Worm (Caenorhabditis elegans) whole organism, late embryonic: Measurements from ENCODE around the gene bud-13.
"Not testable (repeated sequence)": the region's sequence is repeated elsewhere in the genome, so short reads cannot be mapped to it uniquely, and the experiment has no call there.

Experiments
- C08G9.2 ChIP-seq: sonication (generic microtip); optimal IDR thresholded peaks from 2 replicates; lab custom pipeline; 2016; ENCODE audit warnings: mild to moderate bottlenecking, missing genetic modification characterization, moderate library complexity, missing compliant biosample characterization
- K02D7.2 ChIP-seq: sonication (generic microtip); optimal IDR thresholded peaks from 2 replicates; lab custom pipeline; 2017; ENCODE audit warnings: mild to moderate bottlenecking, missing genetic modification characterization, missing compliant biosample characterization
- ahr-1 ChIP-seq: sonication (generic microtip); optimal IDR thresholded peaks from 2 replicates; lab custom pipeline; 2016; ENCODE audit warnings: missing genetic modification characterization, missing compliant biosample characterization
- ama-1 ChIP-seq: fragments of 150-350 bp; optimal IDR thresholded peaks from 2 replicates; lab custom pipeline; 2014
- ceh-14 ChIP-seq: sonication (generic microtip); optimal IDR thresholded peaks from 2 replicates; lab custom pipeline; 2016; ENCODE audit warnings: missing genotype, missing genetic modification characterization, missing compliant biosample characterization
- ceh-18 ChIP-seq: sonication (generic microtip); optimal IDR thresholded peaks from 2 replicates; lab custom pipeline; 2016; ENCODE audit warnings: missing genetic modification characterization, missing compliant biosample characterization
- ceh-19 ChIP-seq: fragments of 200-800 bp; sonication (Bioruptor generic); optimal IDR thresholded peaks from 2 replicates; lab custom pipeline; 2018; ENCODE audit warnings: mild to moderate bottlenecking, missing genetic modification characterization, missing compliant biosample characterization
- ceh-34 ChIP-seq: sonication (generic microtip); optimal IDR thresholded peaks from 2 replicates; lab custom pipeline; 2016; ENCODE audit warnings: mild to moderate bottlenecking, missing genetic modification characterization, missing compliant biosample characterization
- ceh-6 ChIP-seq: fragments of 200-800 bp; sonication (Bioruptor generic); optimal IDR thresholded peaks from 2 replicates; lab custom pipeline; 2018; ENCODE audit warnings: mild to moderate bottlenecking, missing genetic modification characterization, missing compliant biosample characterization
- dmd-4 ChIP-seq: sonication (generic microtip); optimal IDR thresholded peaks from 2 replicates; lab custom pipeline; 2016; ENCODE audit warnings: borderline replicate concordance, missing genetic modification characterization, missing compliant biosample characterization
- elt-2 ChIP-seq: sonication (generic microtip); optimal IDR thresholded peaks from 2 replicates; lab custom pipeline; 2016; ENCODE audit warnings: missing genetic modification reagents, missing genetic modification characterization, missing compliant biosample characterization
- fkh-6 ChIP-seq: sonication (generic microtip); optimal IDR thresholded peaks from 2 replicates; lab custom pipeline; 2016; ENCODE audit warnings: missing genetic modification characterization, missing compliant biosample characterization
- gmeb-2 ChIP-seq: sonication (generic microtip); optimal IDR thresholded peaks from 2 replicates; lab custom pipeline; 2016; ENCODE audit warnings: missing genetic modification characterization, inconsistent platforms, missing compliant biosample characterization
- hlh-13 ChIP-seq: fragments of 200-800 bp; sonication (Bioruptor generic); optimal IDR thresholded peaks from 2 replicates; lab custom pipeline; 2018; ENCODE audit warnings: mild to moderate bottlenecking, missing genetic modification characterization, missing compliant biosample characterization
- hlh-15 ChIP-seq: sonication (generic microtip); optimal IDR thresholded peaks from 2 replicates; lab custom pipeline; 2016; ENCODE audit warnings: missing genetic modification characterization, missing compliant biosample characterization
- hlh-30 ChIP-seq: sonication (generic microtip); optimal IDR thresholded peaks from 2 replicates; lab custom pipeline; 2017; ENCODE audit warnings: antibody characterized with exemption, missing genetic modification characterization, missing compliant biosample characterization; ENCODE audit not compliant: insufficient read depth
- hlh-8 ChIP-seq: sonication (generic microtip); optimal IDR thresholded peaks from 2 replicates; lab custom pipeline; 2016; ENCODE audit warnings: missing genotype, missing genetic modification characterization, missing compliant biosample characterization
- lin-11 ChIP-seq: fragments of 200-800 bp; sonication (Bioruptor generic); optimal IDR thresholded peaks from 2 replicates; lab custom pipeline; 2018; ENCODE audit warnings: mild to moderate bottlenecking, missing genetic modification characterization, missing compliant biosample characterization
- nhr-232 ChIP-seq: sonication (generic microtip); optimal IDR thresholded peaks from 2 replicates; lab custom pipeline; 2016; ENCODE audit warnings: missing genetic modification characterization, missing compliant biosample characterization
- npax-4 ChIP-seq: sonication (generic microtip); optimal IDR thresholded peaks from 2 replicates; lab custom pipeline; 2016; ENCODE audit warnings: missing genetic modification characterization, missing compliant biosample characterization
- pag-3 ChIP-seq: sonication (generic microtip); optimal IDR thresholded peaks from 2 replicates; lab custom pipeline; 2016; ENCODE audit warnings: missing compliant biosample characterization, missing genetic modification characterization, borderline replicate concordance
- pha-2 ChIP-seq: sonication (generic microtip); optimal IDR thresholded peaks from 2 replicates; lab custom pipeline; 2017; ENCODE audit warnings: mild to moderate bottlenecking, missing genetic modification characterization, missing compliant biosample characterization
- pha-4 ChIP-seq: fragments of 150-350 bp; optimal IDR thresholded peaks from 2 replicates; lab custom pipeline; 2018; ENCODE audit warnings: missing biosample characterization, missing genetic modification reagents, missing genetic modification characterization
- pqm-1 ChIP-seq: sonication (generic microtip); optimal IDR thresholded peaks from 2 replicates; lab custom pipeline; 2016; ENCODE audit warnings: missing genetic modification characterization, missing compliant biosample characterization
- pros-1 ChIP-seq: fragments of 150-350 bp; optimal IDR thresholded peaks from 2 replicates; lab custom pipeline; 2014; ENCODE audit warnings: missing biosample characterization, missing genetic modification reagents, missing genetic modification characterization
- ref-2 ChIP-seq: sonication (generic microtip); optimal IDR thresholded peaks from 2 replicates; lab custom pipeline; 2016; ENCODE audit warnings: missing genetic modification characterization, missing compliant biosample characterization
- rnt-1 ChIP-seq: sonication (generic microtip); optimal IDR thresholded peaks from 2 replicates; lab custom pipeline; 2016; ENCODE audit warnings: missing genetic modification characterization, missing compliant biosample characterization
- tbx-2 ChIP-seq: sonication (generic microtip); optimal IDR thresholded peaks from 2 replicates; lab custom pipeline; 2016; ENCODE audit warnings: missing genetic modification characterization, missing compliant biosample characterization
- ttx-3 ChIP-seq: sonication (generic microtip); optimal IDR thresholded peaks from 2 replicates; lab custom pipeline; 2016; ENCODE audit warnings: missing genetic modification reagents, missing genetic modification characterization, missing compliant biosample characterization
- unc-55 ChIP-seq: sonication (generic microtip); optimal IDR thresholded peaks from 2 replicates; lab custom pipeline; 2017; ENCODE audit warnings: missing biosample characterization, missing genetic modification reagents, missing genetic modification characterization
- ztf-16 ChIP-seq: sonication (generic microtip); optimal IDR thresholded peaks from 2 replicates; lab custom pipeline; 2017; ENCODE audit warnings: missing genetic modification characterization, missing compliant biosample characterization

The bud-13 gene

ce11 chrIII:8997821-8998220 is 30.3 kb upstream of the bud-13 start:
- TF ChIP-seq elt-2: peak; percentile 88
- TF ChIP-seq ceh-19 (GFP tag; lab: Kevin White, UChicago): no peak
- TF ChIP-seq, all 69 proteins: peak for 1

ce11 chrIII:8996686-8997085 is 29.2 kb upstream of the bud-13 start, which contains the start of gene skat-1:
Gene skat-1, minus strand, starts transcription at chrIII:8996786.
- no peak for TF ChIP-seq hlh-30 (tag; lab: Kevin White, UChicago)
- no peak for TF ChIP-seq tbx-2
- no peak for TF ChIP-seq pros-1 (tag; lab: Kevin White, UChicago)
- TF ChIP-seq npax-4: no peak
- TF ChIP-seq rnt-1: no peak
- no peak for TF ChIP-seq ttx-3 (tag; lab: Kevin White, UChicago)
- TF ChIP-seq lin-11 (tag; lab: Kevin White, UChicago): no peak
- TF ChIP-seq nhr-232 (tag; lab: Kevin White, UChicago): no peak

DNA sequence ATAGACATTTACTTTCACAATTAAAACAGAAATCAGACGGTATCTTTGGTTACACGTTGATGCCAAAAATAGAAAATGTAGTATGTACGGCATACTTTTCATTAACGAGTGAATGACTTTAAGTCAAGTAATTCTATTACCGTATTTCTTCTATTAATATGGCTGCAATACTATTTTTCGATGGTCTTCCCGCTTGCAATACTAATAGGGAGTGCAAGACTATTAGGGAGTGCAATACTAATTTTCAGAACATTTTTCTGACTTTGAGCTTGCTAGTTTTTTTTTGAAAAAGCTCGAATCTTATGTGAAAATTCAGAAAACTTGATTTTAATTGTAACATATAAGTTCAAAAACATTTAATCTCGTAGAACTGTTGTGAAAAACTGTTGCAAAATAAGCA is 22.2 kb upstream of the bud-13 start, which contains the start of gene R08D7.7:
Gene R08D7.7, plus strand, starts transcription at position 301 of the 400 bp plus-strand sequence.
- not testable (repeated sequence) for TF ChIP-seq ceh-18 (tag; lab: Kevin White, UChicago); ama-1 (lab: Kevin White, UChicago); pqm-1
- TF ChIP-seq, all 69 proteins: peak for 0; not testable (repeated sequence) for 69

- no peak for TF ChIP-seq pha-2 (tag; lab: Kevin White, UChicago)
- TF ChIP-seq npax-4: no peak
- TF ChIP-seq dmd-4 (tag; lab: Kevin White, UChicago): no peak
- TF ChIP-seq hlh-13 (GFP tag; lab: Kevin White, UChicago): no peak
- no peak for TF ChIP-seq unc-55 (GFP tag; lab: Kevin White, UChicago)
- no peak for TF ChIP-seq ahr-1
- no peak for TF ChIP-seq hlh-8
- no peak for TF ChIP-seq K02D7.2 (tag; lab: Kevin White, UChicago)
- TF ChIP-seq rnt-1: no peak
- no peak for TF ChIP-seq ref-2 (tag; lab: Kevin White, UChicago)
- no peak for TF ChIP-seq hlh-30 (tag; lab: Kevin White, UChicago)
Measured at ce11 chrIII:8988544-8988943, 21.0 kb upstream of the bud-13 start.

DNA sequence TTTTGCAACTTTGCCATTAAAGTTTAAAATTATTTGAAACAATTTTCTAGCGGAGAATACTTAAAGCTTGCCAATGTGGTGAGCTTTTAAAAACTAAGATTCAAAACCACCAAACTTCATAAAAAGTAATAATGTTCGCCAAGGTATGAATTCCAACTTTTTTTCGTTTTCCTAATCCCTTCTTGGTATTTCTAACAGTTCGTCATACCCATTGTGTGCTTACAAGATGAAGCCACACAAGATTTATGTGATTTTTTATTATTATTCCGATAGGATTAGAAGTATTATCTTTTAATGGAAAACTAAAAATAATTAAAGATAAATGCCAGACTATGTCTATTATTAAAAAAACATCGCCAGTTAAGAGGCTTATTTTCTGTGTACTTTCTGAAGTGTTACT is 20.5 kb upstream of the bud-13 start:
- TF ChIP-seq ttx-3 (tag; lab: Kevin White, UChicago) (no peak), dmd-4 (tag; lab: Kevin White, UChicago) (no peak), ref-2 (tag; lab: Kevin White, UChicago) (no peak), npax-4 (no peak), fkh-6 (tag; lab: Kevin White, UChicago) (no peak)

ce11 chrIII:8986872-8987271 is 19.3 kb upstream of the bud-13 start:
- TF ChIP-seq hlh-15 (tag; lab: Kevin White, UChicago): no peak
- TF ChIP-seq nhr-232 (tag; lab: Kevin White, UChicago): no peak
- no peak for TF ChIP-seq lin-11 (tag; lab: Kevin White, UChicago)
- no peak for TF ChIP-seq ceh-6 (GFP tag; lab: Kevin White, UChicago)
- TF ChIP-seq gmeb-2 (tag; lab: Kevin White, UChicago): no peak
- TF ChIP-seq elt-2: peak; percentile 32
- TF ChIP-seq pros-1 (tag; lab: Kevin White, UChicago): no peak
- no peak for TF ChIP-seq pha-4 (tag; lab: Kevin White, UChicago)
- no peak for TF ChIP-seq ttx-3 (tag; lab: Kevin White, UChicago)
- no peak for TF ChIP-seq unc-55 (GFP tag; lab: Kevin White, UChicago)
- TF ChIP-seq C08G9.2: no peak
- TF ChIP-seq ztf-16 (tag; lab: Kevin White, UChicago): no peak
- TF ChIP-seq ceh-34 (tag; lab: Kevin White, UChicago): peak; percentile 25
- no peak for TF ChIP-seq pag-3 (tag; lab: Kevin White, UChicago)
- no peak for TF ChIP-seq ceh-14 (tag; lab: Kevin White, UChicago)
